Fruit fly (Drosophila melanogaster): Measurements from ENCODE around the gene CG17264.

The CG17264 gene

DNA sequence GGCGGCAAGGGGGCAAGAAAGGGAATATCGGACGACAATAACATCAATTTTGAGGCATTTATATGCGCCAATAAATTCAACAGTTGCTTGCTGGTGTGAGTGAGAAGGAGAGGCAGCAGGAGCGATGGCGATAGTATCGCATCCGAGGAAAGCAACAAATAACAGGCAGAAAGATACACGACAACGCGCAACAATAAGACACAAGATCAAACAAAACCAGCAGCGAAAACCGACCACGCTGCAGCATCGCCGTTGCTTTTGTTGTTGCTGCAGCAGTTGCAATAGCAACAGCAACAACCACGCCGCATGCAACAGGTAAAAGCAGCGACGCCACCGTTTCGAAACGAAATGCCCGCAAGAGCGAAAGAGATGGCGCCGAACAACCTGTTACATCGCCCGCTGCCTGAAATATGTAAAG lies 17.8 kb upstream of the CG17264 start:
- no peak for TF ChIP-seq Dll (optimal IDR thresholded peaks at IDR 0.05)
- TF ChIP-seq pan (optimal IDR thresholded peaks at IDR 0.05) = no peak
- no peak for TF ChIP-seq psq (optimal IDR thresholded peaks at IDR 0.05)
- no peak for TF ChIP-seq CG8478 (optimal IDR thresholded peaks at IDR 0.05)
- no peak for TF ChIP-seq usp (GFP tag; optimal IDR thresholded peaks at IDR 0.05)
- no peak for TF ChIP-seq EcR (GFP tag; optimal IDR thresholded peaks at IDR 0.05)

DNA sequence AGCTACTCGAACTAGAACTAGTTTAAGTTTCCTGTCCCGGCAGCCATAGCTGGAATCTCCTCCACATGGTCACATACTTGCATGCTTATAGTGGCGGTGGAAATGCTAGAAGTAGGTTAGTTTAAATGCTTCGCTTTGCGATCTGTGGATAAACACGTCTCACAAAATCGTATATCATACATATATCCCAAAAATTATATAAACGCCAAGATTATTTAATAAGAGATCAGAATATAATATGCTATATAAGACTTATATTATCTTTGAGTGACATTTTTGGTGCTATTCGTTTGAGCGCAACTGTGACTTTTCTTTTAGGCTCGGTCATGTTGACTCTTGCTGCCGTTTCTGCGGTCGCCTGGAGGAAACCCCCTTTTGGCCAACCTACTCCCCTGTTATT lies 16.4 kb upstream of the CG17264 start:
- TF ChIP-seq CG8478 (optimal IDR thresholded peaks at IDR 0.05) (no peak), Dll (optimal IDR thresholded peaks at IDR 0.05) (no peak), pan (optimal IDR thresholded peaks at IDR 0.05) (no peak), psq (optimal IDR thresholded peaks at IDR 0.05) (no peak), usp (GFP tag; optimal IDR thresholded peaks at IDR 0.05) (no peak), EcR (GFP tag; optimal IDR thresholded peaks at IDR 0.05) (no peak)

DNA sequence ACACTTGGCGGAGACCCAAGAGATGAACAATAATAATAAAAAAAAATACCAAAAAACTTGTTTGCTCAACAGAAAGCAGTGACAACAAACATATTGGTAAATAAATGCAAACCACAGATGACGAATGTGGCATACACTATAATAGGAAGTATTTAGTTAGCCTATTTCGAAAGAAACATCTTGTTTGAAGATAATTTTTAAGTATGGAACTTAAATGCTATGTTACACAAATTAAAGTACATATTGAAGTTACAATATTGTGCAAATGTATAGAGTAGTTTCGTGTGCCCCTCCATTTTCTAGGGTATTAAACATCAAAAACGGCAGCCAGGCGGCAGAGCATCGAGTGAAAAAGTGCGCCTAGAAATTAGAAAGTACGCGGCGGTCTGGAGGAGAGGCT lies 14.9 kb upstream of the CG17264 start:
- TF ChIP-seq Dll (optimal IDR thresholded peaks at IDR 0.05) (no peak), psq (optimal IDR thresholded peaks at IDR 0.05) (no peak), usp (GFP tag; optimal IDR thresholded peaks at IDR 0.05) (no peak), pan (optimal IDR thresholded peaks at IDR 0.05) (no peak), EcR (GFP tag; optimal IDR thresholded peaks at IDR 0.05) (no peak)

DNA sequence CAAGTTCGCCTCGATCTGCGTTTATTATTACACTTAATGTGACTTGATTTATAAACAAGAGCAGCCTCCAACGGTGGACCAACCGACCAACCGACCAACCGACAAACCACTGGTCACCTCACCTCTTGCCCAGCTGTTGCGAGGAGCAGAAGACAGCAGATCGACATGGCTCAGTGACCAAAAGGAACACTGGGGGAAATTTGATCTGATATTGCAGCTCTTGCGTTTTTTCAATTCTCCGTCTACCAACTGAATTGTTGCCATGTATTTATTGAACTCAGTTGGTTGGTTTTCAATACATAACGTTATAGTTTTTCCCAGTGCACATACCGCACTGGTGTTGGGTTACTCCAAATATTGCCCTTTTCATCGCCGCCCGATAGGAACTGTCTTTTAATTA lies 13.7 kb upstream of the CG17264 start:
- TF ChIP-seq psq (optimal IDR thresholded peaks at IDR 0.05) (no peak), usp (GFP tag; optimal IDR thresholded peaks at IDR 0.05) (no peak), pan (optimal IDR thresholded peaks at IDR 0.05) (no peak), Dll (optimal IDR thresholded peaks at IDR 0.05) (no peak), EcR (GFP tag; optimal IDR thresholded peaks at IDR 0.05) (no peak)

DNA sequence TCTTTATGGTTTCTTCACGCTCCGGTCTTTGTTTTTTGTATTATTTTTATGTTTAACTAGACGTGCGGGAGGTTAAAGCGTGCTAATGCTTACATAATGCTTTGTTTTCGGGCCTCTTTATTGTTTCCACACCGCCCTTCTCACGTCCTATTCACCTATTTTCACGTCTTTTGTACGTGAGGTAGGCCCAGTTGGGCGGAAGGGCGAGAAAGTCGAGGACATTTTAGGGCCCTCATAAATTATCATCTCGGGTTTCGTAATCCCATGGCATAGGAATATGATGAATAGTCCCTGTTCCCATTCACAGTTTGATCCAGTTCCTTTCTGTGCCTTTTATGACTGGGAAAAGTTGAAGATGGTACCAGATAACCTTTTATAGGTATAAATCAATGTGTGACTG lies 12.8 kb upstream of the CG17264 start:
- TF ChIP-seq pan (optimal IDR thresholded peaks at IDR 0.05) = no peak
- TF ChIP-seq psq (optimal IDR thresholded peaks at IDR 0.05) = no peak

DNA sequence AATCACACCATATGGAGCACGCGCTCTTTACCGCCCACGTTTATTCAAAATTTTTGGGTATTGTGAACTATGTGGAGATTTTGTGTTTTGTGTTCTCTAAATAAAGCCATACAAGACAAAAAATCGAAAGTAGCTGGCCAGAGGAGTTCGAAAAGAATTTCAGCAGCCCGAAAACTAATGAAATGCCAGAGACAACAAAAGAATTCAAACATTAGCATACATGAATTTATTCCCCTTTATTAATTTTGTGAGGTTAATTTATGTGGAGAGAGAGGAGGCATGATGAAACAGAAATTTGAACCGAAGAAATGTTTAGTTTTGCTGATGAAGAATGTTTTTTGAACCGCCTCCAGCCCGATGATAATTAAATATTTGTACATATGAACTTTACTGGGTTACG lies 12.1 kb upstream of the CG17264 start:
- TF ChIP-seq CG8478 (optimal IDR thresholded peaks at IDR 0.05) (no peak), psq (optimal IDR thresholded peaks at IDR 0.05) (no peak), Dll (optimal IDR thresholded peaks at IDR 0.05) (no peak), usp (GFP tag; optimal IDR thresholded peaks at IDR 0.05) (no peak), pan (optimal IDR thresholded peaks at IDR 0.05) (no peak), EcR (GFP tag; optimal IDR thresholded peaks at IDR 0.05) (no peak)

DNA sequence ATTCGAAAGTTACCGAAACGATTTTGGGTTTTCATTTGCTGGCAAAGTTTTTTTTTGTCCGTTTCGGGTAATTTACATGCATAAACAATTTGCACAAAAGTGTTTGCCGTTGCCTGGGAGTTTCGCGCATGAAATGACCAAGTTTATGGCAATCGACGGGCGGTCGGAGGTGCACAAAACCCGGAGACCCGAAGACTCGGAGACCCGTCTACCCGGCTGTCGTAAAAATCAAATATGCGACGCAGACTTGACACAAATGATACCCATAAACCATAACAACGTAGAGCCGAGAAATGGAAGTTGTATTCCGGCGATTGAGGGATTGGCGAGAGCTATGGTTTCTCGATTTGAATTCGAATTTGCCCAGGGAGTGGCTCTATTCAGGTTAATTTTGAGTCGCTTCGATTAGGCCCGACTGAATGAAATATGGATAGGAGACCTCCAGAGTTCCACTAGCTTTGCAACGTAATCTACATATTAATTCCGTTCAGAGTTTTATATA lies 11.3 kb upstream of the CG17264 start:
- TF ChIP-seq usp (GFP tag; optimal IDR thresholded peaks at IDR 0.05) (no peak), pan (optimal IDR thresholded peaks at IDR 0.05) (no peak), CG8478 (optimal IDR thresholded peaks at IDR 0.05) (no peak), EcR (GFP tag; optimal IDR thresholded peaks at IDR 0.05) (no peak), Dll (optimal IDR thresholded peaks at IDR 0.05) (no peak), psq (optimal IDR thresholded peaks at IDR 0.05) (no peak)

DNA sequence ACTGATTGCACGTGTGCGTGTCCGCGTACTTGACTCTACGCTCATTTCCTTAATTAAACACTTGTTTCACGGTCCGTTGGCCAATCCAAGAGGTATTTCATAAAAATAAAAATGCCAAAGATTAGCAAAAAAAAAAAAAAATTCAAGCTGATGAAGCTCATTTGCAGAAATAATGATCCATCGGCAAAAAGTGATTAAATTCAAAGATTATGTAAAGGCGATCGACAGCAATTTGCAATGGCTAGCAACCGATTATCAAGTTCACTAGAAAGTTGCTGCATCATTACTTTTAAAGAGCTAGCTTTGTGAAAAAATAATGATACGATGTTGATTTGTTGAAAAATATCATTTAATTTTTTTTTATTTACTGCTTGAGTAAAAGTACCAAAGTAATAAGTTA lies 8.9 kb upstream of the CG17264 start:
- TF ChIP-seq Dll (optimal IDR thresholded peaks at IDR 0.05) (no peak), psq (optimal IDR thresholded peaks at IDR 0.05) (no peak), usp (GFP tag; optimal IDR thresholded peaks at IDR 0.05) (no peak), pan (optimal IDR thresholded peaks at IDR 0.05) (no peak), CG8478 (optimal IDR thresholded peaks at IDR 0.05) (no peak), EcR (GFP tag; optimal IDR thresholded peaks at IDR 0.05) (no peak)

DNA sequence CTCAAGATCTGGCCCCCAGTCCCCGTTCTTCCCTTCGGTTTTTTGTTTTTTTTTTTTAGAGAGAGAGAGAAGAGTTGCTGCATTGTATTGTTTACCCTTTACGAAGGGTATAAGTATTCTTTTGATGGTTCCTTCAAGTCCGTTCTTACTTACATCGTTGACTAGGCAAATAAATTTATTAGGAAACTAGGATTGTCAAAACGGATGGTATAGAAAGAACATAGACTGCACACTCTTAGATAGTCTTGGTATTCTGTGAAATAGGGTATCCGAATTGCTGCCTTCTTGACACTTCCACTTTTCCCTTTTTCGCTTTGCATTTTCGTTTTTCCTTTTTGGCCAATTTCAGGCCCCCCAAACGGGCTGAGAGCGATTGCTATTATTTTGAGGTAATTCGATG lies 6.8 kb upstream of the CG17264 start:
- TF ChIP-seq pan (optimal IDR thresholded peaks at IDR 0.05) (no peak), psq (optimal IDR thresholded peaks at IDR 0.05) (no peak), usp (GFP tag; optimal IDR thresholded peaks at IDR 0.05) (no peak)

DNA sequence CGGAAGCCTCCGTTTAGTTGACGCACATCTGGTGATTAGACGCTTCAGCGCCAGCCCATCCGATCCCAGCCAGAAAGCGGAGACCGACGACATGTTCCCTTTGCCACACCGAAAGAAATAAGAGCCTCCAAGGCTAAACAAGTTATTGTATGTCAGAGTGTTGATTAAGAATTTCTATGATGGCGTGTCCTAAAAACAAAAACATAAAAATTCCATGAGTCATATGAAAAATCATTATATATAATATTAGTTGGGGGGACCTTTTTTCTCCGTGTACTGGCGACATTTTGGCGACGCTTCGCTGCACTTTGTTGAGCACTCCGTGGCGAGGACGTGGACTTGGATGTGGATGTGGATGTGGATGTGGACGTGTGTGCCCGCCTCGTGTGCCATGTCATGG lies 5.5 kb upstream of the CG17264 start:
- TF ChIP-seq psq (optimal IDR thresholded peaks at IDR 0.05) (no peak), usp (GFP tag; optimal IDR thresholded peaks at IDR 0.05) (no peak), CG8478 (optimal IDR thresholded peaks at IDR 0.05) (no peak), pan (optimal IDR thresholded peaks at IDR 0.05) (no peak), EcR (GFP tag; optimal IDR thresholded peaks at IDR 0.05) (no peak), Dll (optimal IDR thresholded peaks at IDR 0.05) (no peak)

DNA sequence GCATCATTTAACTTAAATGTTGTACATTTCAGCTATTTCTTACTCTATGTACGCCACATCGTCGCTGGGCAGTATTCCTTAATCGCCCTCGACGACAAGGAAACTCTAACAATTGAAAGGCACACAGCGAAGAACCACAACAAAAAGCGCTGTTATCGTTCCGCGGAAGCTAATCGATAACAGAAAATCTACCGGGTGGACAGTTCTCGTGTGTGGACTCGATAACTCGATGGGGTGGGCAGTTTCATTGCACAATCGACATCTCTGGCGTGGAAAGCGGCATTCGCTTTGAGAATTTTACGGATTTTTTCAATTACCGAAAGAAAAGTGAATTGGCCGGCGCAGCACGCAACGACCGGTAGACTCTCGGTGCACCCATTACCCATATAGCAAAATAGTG lies 4.7 kb downstream of the CG17264 start, which contains the start of the genes alpha4GT1 and Prp40:
alpha4GT1 (minus strand) TSS at position 156 of the 400 bp plus-strand sequence.
Prp40 (plus strand) TSS at position 241 of the 400 bp plus-strand sequence.
- TF ChIP-seq pan (optimal IDR thresholded peaks at IDR 0.05) (no peak), Dll (optimal IDR thresholded peaks at IDR 0.05) (no peak)

DNA sequence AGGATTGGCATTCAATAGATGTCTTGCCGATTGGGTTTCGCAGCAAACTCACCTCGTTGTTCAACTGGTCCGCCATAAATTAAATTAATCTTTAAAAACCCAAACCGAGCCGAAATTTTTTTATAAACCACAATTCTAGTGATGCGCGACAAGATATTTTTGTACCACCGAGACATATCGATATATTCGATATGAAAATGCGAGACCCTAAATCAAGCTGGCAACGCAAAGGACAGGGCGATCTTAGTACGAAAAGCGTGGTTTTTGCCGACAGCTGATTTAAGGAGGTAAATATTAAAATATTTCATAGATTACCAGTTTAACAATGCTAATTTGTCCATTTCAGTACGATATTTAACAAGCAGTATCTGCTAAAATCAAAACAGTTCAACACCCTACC lies 10.7 kb downstream of the CG17264 start, which contains the start of the genes Sf3b2 and CG17219:
Sf3b2 (minus strand) TSS at position 157 of the 400 bp plus-strand sequence.
CG17219 (plus strand) TSS at position 242 of the 400 bp plus-strand sequence.
- TF ChIP-seq CG8478 (optimal IDR thresholded peaks at IDR 0.05) (no peak), Dll (optimal IDR thresholded peaks at IDR 0.05) (no peak), EcR (GFP tag; optimal IDR thresholded peaks at IDR 0.05) (no peak), psq (optimal IDR thresholded peaks at IDR 0.05) (no peak), usp (GFP tag; optimal IDR thresholded peaks at IDR 0.05) (no peak), pan (optimal IDR thresholded peaks at IDR 0.05) (no peak)

DNA sequence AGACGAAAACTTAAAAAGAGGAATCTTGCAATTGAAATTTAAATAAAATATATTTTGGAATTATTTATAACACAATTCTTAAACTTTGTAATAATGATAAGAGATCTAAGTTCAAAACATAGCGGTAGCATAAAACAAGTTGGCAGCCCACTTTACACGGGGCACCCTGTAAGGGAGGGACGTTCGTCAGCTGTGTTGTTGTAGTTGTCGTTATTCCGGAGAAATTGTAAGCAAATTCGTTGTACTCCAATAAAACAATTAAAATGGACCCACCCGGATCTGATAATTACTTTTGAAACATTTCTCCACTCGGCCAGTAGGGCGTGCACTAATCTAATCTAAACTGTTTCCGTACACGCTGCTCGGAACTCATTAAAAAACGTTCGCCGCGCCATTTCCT lies 12.0 kb downstream of the CG17264 start, which contains the start of gene GABPI:
GABPI (plus strand) TSS at position 190 of the 400 bp plus-strand sequence.
- no peak for TF ChIP-seq EcR (GFP tag; optimal IDR thresholded peaks at IDR 0.05)
- no peak for TF ChIP-seq pan (optimal IDR thresholded peaks at IDR 0.05)
- no peak for TF ChIP-seq usp (GFP tag; optimal IDR thresholded peaks at IDR 0.05)
- TF ChIP-seq psq (optimal IDR thresholded peaks at IDR 0.05) = no peak
- TF ChIP-seq Dll (optimal IDR thresholded peaks at IDR 0.05) = no peak
- no peak for TF ChIP-seq CG8478 (optimal IDR thresholded peaks at IDR 0.05)

Data from whole organism.